Fruit fly (Drosophila melanogaster) whole organism, embryonic: Measurements from ENCODE around the gene CG42781.
A peak's percentile ranks its signal among the peaks of the same experiment; 100 is the strongest.

Experiments
- Ada2b ChIP-seq: fragments of 200-800 bp; sonication (Bioruptor generic); IDR thresholded peaks from 2 replicates; pipeline ENCODE4 v1.3.6; 2022; ENCODE audit warnings: missing biosample characterization, missing genetic modification characterization
- B-H2 ChIP-seq: fragments of 200-800 bp; sonication (Bioruptor generic); optimal IDR thresholded peaks from 2 replicates; lab custom pipeline; 2018; ENCODE audit warnings: missing biosample characterization, mild to moderate bottlenecking, missing genetic modification characterization
- Bgb ChIP-seq: fragments of 200-800 bp; sonication (Bioruptor generic); IDR thresholded peaks from 2 replicates; pipeline ENCODE4 v1.3.6; 2022; ENCODE audit warnings: missing biosample characterization, missing genetic modification characterization; ENCODE audit not compliant: partially characterized antibody
- CG10654 ChIP-seq: fragments of 200-800 bp; sonication (Bioruptor generic); optimal IDR thresholded peaks from 2 replicates; lab custom pipeline; 2016; ENCODE audit warnings: missing biosample characterization, missing genetic modification characterization
- CG11456 ChIP-seq: fragments of 200-800 bp; sonication (Bioruptor generic); IDR thresholded peaks from 3 replicates; pipeline ENCODE4 v1.3.6; 2022; ENCODE audit warnings: missing biosample characterization, missing genetic modification characterization
- CG12299 ChIP-seq: fragments of 200-800 bp; sonication (Bioruptor generic); optimal IDR thresholded peaks from 2 replicates; lab custom pipeline; 2018; ENCODE audit warnings: missing biosample characterization, mild to moderate bottlenecking, missing genetic modification characterization
- CG12942 ChIP-seq: fragments of 200-800 bp; sonication (Bioruptor generic); optimal IDR thresholded peaks from 3 replicates; lab custom pipeline; 2016; ENCODE audit warnings: missing biosample characterization, missing genetic modification characterization
- CG13624 ChIP-seq: fragments of 200-800 bp; sonication (Bioruptor generic); optimal IDR thresholded peaks from 2 replicates; lab custom pipeline; 2016; ENCODE audit warnings: missing biosample characterization, missing genetic modification characterization
- CG1529 ChIP-seq: fragments of 200-800 bp; sonication (Bioruptor generic); optimal IDR thresholded peaks from 3 replicates; lab custom pipeline; 2018; ENCODE audit warnings: missing biosample characterization, missing genetic modification characterization
- CG15479 ChIP-seq: fragments of 200-800 bp; sonication (Bioruptor generic); optimal IDR thresholded peaks from 3 replicates; lab custom pipeline; 2019; ENCODE audit warnings: missing biosample characterization, mild to moderate bottlenecking, missing genetic modification characterization, moderate library complexity
- CG1603 ChIP-seq: fragments of 200-800 bp; sonication (Bioruptor generic); optimal IDR thresholded peaks from 2 replicates; lab custom pipeline; 2019; ENCODE audit warnings: missing biosample characterization, mild to moderate bottlenecking, missing genetic modification characterization, moderate library complexity
- CG17361 ChIP-seq: fragments of 200-800 bp; sonication (Bioruptor generic); IDR thresholded peaks from 3 replicates; pipeline ENCODE4 v1.3.6; 2022; ENCODE audit warnings: missing biosample characterization, missing genetic modification characterization
- CG17612 ChIP-seq: fragments of 200-800 bp; sonication (Bioruptor generic); IDR thresholded peaks from 2 replicates; pipeline ENCODE4 v1.3.6; 2022; ENCODE audit warnings: missing biosample characterization, missing genetic modification characterization
- CG1792 ChIP-seq: fragments of 200-800 bp; sonication (Bioruptor generic); optimal IDR thresholded peaks from 2 replicates; lab custom pipeline; 2016; ENCODE audit warnings: missing biosample characterization, missing genetic modification characterization
- CG18599 ChIP-seq: fragments of 200-800 bp; sonication (Bioruptor generic); optimal IDR thresholded peaks from 3 replicates; lab custom pipeline; 2017; ENCODE audit warnings: missing biosample characterization, missing genetic modification characterization, mild to moderate bottlenecking, moderate library complexity, missing genetic modification reagents
- CG31224 ChIP-seq: fragments of 200-800 bp; sonication (Bioruptor generic); IDR thresholded peaks from 2 replicates; pipeline ENCODE4 v1.3.6; 2022; ENCODE audit warnings: missing biosample characterization, missing genetic modification characterization
- CG33213 ChIP-seq: fragments of 200-800 bp; sonication (Bioruptor generic); optimal IDR thresholded peaks from 3 replicates; lab custom pipeline; 2016; ENCODE audit warnings: missing biosample characterization, missing genetic modification characterization
- CG3407 ChIP-seq: fragments of 200-800 bp; sonication (Bioruptor generic); optimal IDR thresholded peaks from 2 replicates; lab custom pipeline; 2018; ENCODE audit warnings: missing biosample characterization, mild to moderate bottlenecking, missing genetic modification characterization
- CG3995 ChIP-seq: fragments of 200-800 bp; sonication (Bioruptor generic); optimal IDR thresholded peaks from 3 replicates; lab custom pipeline; 2016; ENCODE audit warnings: missing biosample characterization, missing genetic modification characterization
- CG4282 ChIP-seq: fragments of 200-800 bp; sonication (Bioruptor generic); optimal IDR thresholded peaks from 2 replicates; lab custom pipeline; 2016; ENCODE audit warnings: missing biosample characterization, missing genetic modification characterization
- CG4360 ChIP-seq: fragments of 200-800 bp; sonication (Bioruptor generic); IDR thresholded peaks from 2 replicates; pipeline ENCODE4 v1.3.6; 2022; ENCODE audit warnings: missing biosample characterization, missing genetic modification characterization
- CG6689 ChIP-seq: fragments of 200-800 bp; sonication (Bioruptor generic); IDR thresholded peaks from 2 replicates; pipeline ENCODE4 v1.3.6; 2022; ENCODE audit warnings: missing biosample characterization, missing genetic modification characterization
- CG8478 ChIP-seq: fragments of >200 bp; optimal IDR thresholded peaks from 2 replicates; lab custom pipeline; 2018
- CG8765 ChIP-seq: fragments of 200-800 bp; sonication (Bioruptor generic); IDR thresholded peaks from 2 replicates; pipeline ENCODE4 v1.3.6; 2022; ENCODE audit warnings: missing biosample characterization, missing genetic modification characterization
- CG9727 ChIP-seq: fragments of 200-800 bp; sonication (Bioruptor generic); optimal IDR thresholded peaks from 3 replicates; lab custom pipeline; 2017; ENCODE audit warnings: missing biosample characterization, mild to moderate bottlenecking, missing genetic modification characterization
- CHES-1-like ChIP-seq: fragments of 200-800 bp; sonication (Bioruptor generic); optimal IDR thresholded peaks from 2 replicates; lab custom pipeline; 2016; ENCODE audit warnings: missing biosample characterization, missing genetic modification characterization
- Camta ChIP-seq: fragments of 200-800 bp; sonication (Bioruptor generic); optimal IDR thresholded peaks from 2 replicates; lab custom pipeline; 2016; ENCODE audit warnings: missing biosample characterization, missing genetic modification characterization
- D ChIP-seq, 2 experiments: fragments of 200-800 bp in 1 of 2; fragments of >200 bp in 1 of 2; sonication (Bioruptor generic) in 1 of 2; optimal IDR thresholded peaks; 2 replicates in 1 of 2; 3 replicates in 1 of 2; lab custom pipeline; 2017; ENCODE audit warnings: mild to moderate bottlenecking in 1 of 2, missing biosample characterization in 1 of 2, missing genetic modification characterization in 1 of 2, missing genetic modification reagents in 1 of 2
- D19A ChIP-seq: fragments of 200-800 bp; optimal IDR thresholded peaks from 3 replicates; lab custom pipeline; 2019; ENCODE audit warnings: missing biosample characterization, mild to moderate bottlenecking, missing genetic modification characterization, moderate library complexity
- Dad ChIP-seq: fragments of 200-800 bp; sonication (Bioruptor generic); optimal IDR thresholded peaks from 3 replicates; lab custom pipeline; 2016; ENCODE audit warnings: missing biosample characterization, missing genetic modification characterization
- Deaf1 ChIP-seq: fragments of 200-800 bp; optimal IDR thresholded peaks from 3 replicates; lab custom pipeline; 2019; ENCODE audit warnings: missing biosample characterization, mild to moderate bottlenecking, missing genetic modification characterization, moderate library complexity
- Doc2 ChIP-seq: fragments of 200-800 bp; sonication (Bioruptor generic); IDR thresholded peaks from 2 replicates; pipeline ENCODE4 v1.3.6; 2022; ENCODE audit warnings: missing biosample characterization, missing genetic modification characterization
- H15 ChIP-seq: fragments of 200-800 bp; sonication (Bioruptor generic); IDR thresholded peaks from 3 replicates; pipeline ENCODE4 v1.3.6; 2022; ENCODE audit warnings: missing biosample characterization, missing genetic modification characterization
- NFAT ChIP-seq: fragments of 200-800 bp; sonication (Bioruptor generic); IDR thresholded peaks from 2 replicates; pipeline ENCODE4 v1.3.6; 2022; ENCODE audit warnings: missing biosample characterization, missing genetic modification characterization
- Ravus ChIP-seq: fragments of 200-800 bp; sonication (Bioruptor generic); IDR thresholded peaks from 2 replicates; pipeline ENCODE4 v1.3.6; 2022; ENCODE audit warnings: missing biosample characterization, missing genetic modification characterization
- Six4 ChIP-seq: fragments of 200-800 bp; sonication (Bioruptor generic); optimal IDR thresholded peaks from 2 replicates; lab custom pipeline; 2016; ENCODE audit warnings: missing biosample characterization, missing genetic modification characterization
- YL-1 ChIP-seq: fragments of 200-800 bp; sonication (Bioruptor generic); optimal IDR thresholded peaks from 3 replicates; lab custom pipeline; 2017; ENCODE audit warnings: missing biosample characterization, mild to moderate bottlenecking, missing genetic modification characterization
- ara ChIP-seq: fragments of 200-800 bp; sonication (Bioruptor generic); IDR thresholded peaks from 2 replicates; pipeline ENCODE4 v1.3.6; 2022; ENCODE audit warnings: missing biosample characterization, missing genetic modification characterization
- ash1 ChIP-seq: fragments of 200-800 bp; sonication (Bioruptor generic); optimal IDR thresholded peaks from 2 replicates; lab custom pipeline; 2018; ENCODE audit warnings: missing biosample characterization, mild to moderate bottlenecking, missing genetic modification characterization
- cas ChIP-seq: fragments of 200-800 bp; sonication (Bioruptor generic); IDR thresholded peaks from 2 replicates; pipeline ENCODE4 v1.3.6; 2022; ENCODE audit warnings: missing biosample characterization, missing genetic modification characterization
- cg ChIP-seq: fragments of 200-800 bp; sonication (Bioruptor generic); optimal IDR thresholded peaks from 3 replicates; lab custom pipeline; 2019; ENCODE audit warnings: missing biosample characterization, mild to moderate bottlenecking, missing genetic modification characterization, moderate library complexity
- chm ChIP-seq: fragments of 200-800 bp; sonication (Bioruptor generic); IDR thresholded peaks from 2 replicates; pipeline ENCODE4 v1.3.6; 2022; ENCODE audit warnings: missing biosample characterization, missing genetic modification characterization
- dmrt99B ChIP-seq: fragments of 200-800 bp; sonication (Bioruptor generic); optimal IDR thresholded peaks from 2 replicates; lab custom pipeline; 2018; ENCODE audit warnings: missing biosample characterization, mild to moderate bottlenecking, missing genetic modification characterization, moderate library complexity
- fd96Cb ChIP-seq: fragments of 200-800 bp; sonication (Bioruptor generic); optimal IDR thresholded peaks from 2 replicates; lab custom pipeline; 2018; ENCODE audit warnings: missing biosample characterization, mild to moderate bottlenecking, missing genetic modification characterization, moderate library complexity
- hb ChIP-seq: fragments of 200-800 bp; sonication (Bioruptor generic); IDR thresholded peaks from 3 replicates; pipeline ENCODE4 v1.3.6; 2022; ENCODE audit warnings: missing biosample characterization, missing genetic modification characterization; ENCODE audit not compliant: partially characterized antibody
- knrl ChIP-seq: fragments of 200-800 bp; sonication (Bioruptor generic); IDR thresholded peaks from 3 replicates; pipeline ENCODE4 v1.3.6; 2022; ENCODE audit warnings: missing biosample characterization, missing genetic modification characterization; ENCODE audit not compliant: partially characterized antibody
- mam ChIP-seq: fragments of 200-800 bp; sonication (Bioruptor generic); optimal IDR thresholded peaks from 3 replicates; lab custom pipeline; 2016; ENCODE audit warnings: missing biosample characterization, missing genetic modification characterization
- org-1 ChIP-seq: fragments of 200-800 bp; sonication (Bioruptor generic); optimal IDR thresholded peaks from 2 replicates; lab custom pipeline; 2017; ENCODE audit warnings: missing biosample characterization, missing genetic modification characterization
- ro ChIP-seq: fragments of 200-800 bp; sonication (Bioruptor generic); IDR thresholded peaks from 2 replicates; pipeline ENCODE4 v1.3.6; 2022; ENCODE audit warnings: missing biosample characterization, missing genetic modification characterization
- slbo ChIP-seq: fragments of 200-800 bp; sonication (Bioruptor generic); IDR thresholded peaks from 2 replicates; pipeline ENCODE4 v1.3.6; 2022; ENCODE audit warnings: missing biosample characterization, missing genetic modification characterization
- sr ChIP-seq: fragments of 200-800 bp; sonication (Bioruptor generic); IDR thresholded peaks from 3 replicates; pipeline ENCODE4 v1.3.6; 2022; ENCODE audit warnings: missing biosample characterization, missing genetic modification characterization
- toy ChIP-seq: fragments of 200-800 bp; sonication (Bioruptor generic); IDR thresholded peaks from 2 replicates; pipeline ENCODE4 v1.3.6; 2022; ENCODE audit warnings: missing biosample characterization, missing genetic modification characterization

The CG42781 gene

dm6 chrX:7334801-7335176 lies 48.0 kb downstream of the CG42781 start (continued):
- TF ChIP-seq YL-1 (no peak), NFAT (peak; percentile 49; the same call in 1 of the 2 replicates), CG6689 (GFP tag; lab: Robert Waterston, UW) (peak; percentile 82), CG12299 (peak; percentile 71), CG4282 (GFP tag; lab: Kevin White, UChicago) (no peak), CG31224 (peak; percentile 54), cg (GFP tag; lab: Kevin White, UChicago) (no peak), Dad (GFP tag; lab: Kevin White, UChicago) (no peak), sr (GFP tag; lab: Robert Waterston, UW) (no peak), Ada2b (GFP tag; lab: Robert Waterston, UW) (peak; percentile 56), hb (no peak), CG9727 (GFP tag; lab: Kevin White, UChicago) (peak; percentile 73), org-1 (peak; percentile 42), CG8478 (lab: Kevin White, UChicago) (no peak), Ravus (GFP tag; lab: Robert Waterston, UW) (peak; percentile 23; the same call in 1 of the 2 replicates), CG4360 (GFP tag; lab: Robert Waterston, UW) (no peak), CG11456 (GFP tag; lab: Robert Waterston, UW) (peak; percentile 59; the same call in 1 of the 3 replicates), CG17361 (GFP tag; lab: Robert Waterston, UW) (peak; percentile 86), slbo (GFP tag; lab: Robert Waterston, UW) (peak; percentile 82), ro (no peak), CG13624 (GFP tag; lab: Kevin White, UChicago) (no peak), mam (GFP tag; lab: Kevin White, UChicago) (no peak), CG10654 (GFP tag; lab: Kevin White, UChicago) (peak; percentile 46), fd96Cb (tag; lab: Kevin White, UChicago) (peak; percentile 66), knrl (GFP tag; lab: Robert Waterston, UW) (no peak), Six4 (peak; percentile 40), cas (GFP tag; lab: Robert Waterston, UW) (peak; percentile 62), D (optimal IDR thresholded peaks at IDR 0.05; lab: Kevin White, UChicago) (no peak), D (GFP tag; optimal IDR thresholded peaks at IDR 0.05; lab: Kevin White, UChicago) (peak; percentile 74), CG33213 (no peak), CG3995 (no peak), Deaf1 (tag; lab: Kevin White, UChicago) (peak; percentile 71), CG3407 (GFP tag; lab: Kevin White, UChicago) (peak; percentile 35), CG17612 (GFP tag; lab: Robert Waterston, UW) (no peak), CG15479 (GFP tag; lab: Kevin White, UChicago) (no peak), CHES-1-like (GFP tag; lab: Kevin White, UChicago) (no peak), Bgb (GFP tag; lab: Robert Waterston, UW) (no peak), CG18599 (GFP tag; lab: Kevin White, UChicago) (peak; percentile 81), B-H2 (GFP tag; lab: Kevin White, UChicago) (peak; percentile 33), CG1792 (GFP tag; lab: Kevin White, UChicago) (no peak), CG1529 (GFP tag; lab: Kevin White, UChicago) (peak; percentile 51), dmrt99B (peak; percentile 85), CG8765 (no peak), chm (peak; percentile 48; the same call in 1 of the 2 replicates), ara (GFP tag; lab: Robert Waterston, UW) (peak; percentile 31; the same call in 1 of the 2 replicates), Doc2 (GFP tag; lab: Robert Waterston, UW) (no peak), ash1 (GFP tag; lab: Kevin White, UChicago) (no peak), CG1603 (peak; percentile 24), toy (no peak), CG12942 (peak; percentile 14), H15 (no peak), Camta (no peak), D19A (tag; lab: Kevin White, UChicago) (peak; percentile 83)
